Worm (Caenorhabditis elegans) whole organism, L3 larva: ENCODE data around the gene K10H10.5.

Experiments used
- R02D3.7 ChIP-seq: fragments of 150-350 bp; optimal IDR thresholded peaks from 2 replicates; lab custom pipeline; 2014; ENCODE audit warnings: missing biosample characterization, missing genetic modification characterization
- aly-2 ChIP-seq: fragments of 150-350 bp; optimal IDR thresholded peaks from 2 replicates; lab custom pipeline; 2014; ENCODE audit warnings: missing biosample characterization, missing genetic modification characterization
- ama-1 ChIP-seq: fragments of 150-350 bp; optimal IDR thresholded peaks from 2 replicates; lab custom pipeline; 2018
- ceh-16 ChIP-seq: sonication (generic microtip); optimal IDR thresholded peaks from 2 replicates; lab custom pipeline; 2017; ENCODE audit warnings: missing biosample characterization, missing genetic modification characterization
- ceh-28 ChIP-seq: fragments of 150-350 bp; optimal IDR thresholded peaks from 2 replicates; lab custom pipeline; 2014; ENCODE audit warnings: missing biosample characterization, missing genetic modification reagents, missing genetic modification characterization
- ceh-82 ChIP-seq: fragments of 150-350 bp; optimal IDR thresholded peaks from 2 replicates; lab custom pipeline; 2014; ENCODE audit warnings: missing biosample characterization, missing genetic modification characterization
- ceh-9 ChIP-seq: sonication (generic microtip); optimal IDR thresholded peaks from 2 replicates; lab custom pipeline; 2018; ENCODE audit warnings: missing biosample characterization, missing genetic modification characterization
- daf-12 ChIP-seq: fragments of 150-350 bp; optimal IDR thresholded peaks from 2 replicates; lab custom pipeline; 2014; ENCODE audit warnings: missing biosample characterization, missing genetic modification reagents, missing genetic modification characterization
- egl-27 ChIP-seq: sonication (generic microtip); optimal IDR thresholded peaks from 4 replicates; lab custom pipeline; 2017; ENCODE audit warnings: missing biosample characterization, missing genetic modification reagents, missing genetic modification characterization
- elt-1 ChIP-seq: fragments of 150-350 bp; optimal IDR thresholded peaks from 2 replicates; lab custom pipeline; 2014; ENCODE audit warnings: missing biosample characterization, missing genetic modification characterization
- elt-2 ChIP-seq: sonication (generic microtip); optimal IDR thresholded peaks from 2 replicates; lab custom pipeline; 2016; ENCODE audit warnings: missing genetic modification reagents, mild to moderate bottlenecking, missing genetic modification characterization, missing compliant biosample characterization
- elt-3 ChIP-seq, 3 experiments: fragments of 150-350 bp in 1 of 3; sonication (generic microtip) in 2 of 3; optimal IDR thresholded peaks; 2 replicates in 2 of 3; 4 replicates in 1 of 3; lab custom pipeline; 2014 to 2017; ENCODE audit warnings: missing biosample characterization in 3 of 3, missing genetic modification characterization in 3 of 3
- eor-1 ChIP-seq, 2 experiments: fragments of 150-350 bp; optimal IDR thresholded peaks; 2 replicates each; lab custom pipeline; 2014 to 2018; ENCODE audit warnings: missing biosample characterization in 2 of 2, missing genetic modification characterization in 2 of 2
- fkh-10 ChIP-seq: sonication (generic microtip); optimal IDR thresholded peaks from 2 replicates; lab custom pipeline; 2017; ENCODE audit warnings: missing biosample characterization, missing genetic modification reagents, missing genetic modification characterization
- fkh-2 ChIP-seq: fragments of 150-350 bp; optimal IDR thresholded peaks from 2 replicates; lab custom pipeline; 2014; ENCODE audit warnings: missing biosample characterization, missing genetic modification reagents, missing genetic modification characterization
- hmg-11 ChIP-seq: sonication (generic microtip); optimal IDR thresholded peaks from 2 replicates; lab custom pipeline; 2016; ENCODE audit warnings: missing genetic modification characterization, missing compliant biosample characterization
- jun-1 ChIP-seq: fragments of 150-350 bp; optimal IDR thresholded peaks from 2 replicates; lab custom pipeline; 2014; ENCODE audit warnings: missing biosample characterization, missing genetic modification reagents, missing genetic modification characterization
- lin-15B ChIP-seq: fragments of 150-350 bp; optimal IDR thresholded peaks from 2 replicates; lab custom pipeline; 2014; ENCODE audit warnings: missing biosample characterization, missing genetic modification characterization
- lin-39 ChIP-seq: fragments of 150-350 bp; optimal IDR thresholded peaks from 2 replicates; lab custom pipeline; 2018; ENCODE audit warnings: missing biosample characterization, missing genetic modification reagents, missing genetic modification characterization
- lsy-12 ChIP-seq: sonication (generic microtip); optimal IDR thresholded peaks from 2 replicates; lab custom pipeline; 2016; ENCODE audit warnings: mild to moderate bottlenecking, missing genetic modification characterization, missing compliant biosample characterization
- mdl-1 ChIP-seq: fragments of 150-350 bp; optimal IDR thresholded peaks from 2 replicates; lab custom pipeline; 2014; ENCODE audit warnings: missing biosample characterization, missing genetic modification characterization
- mml-1 ChIP-seq: fragments of 150-350 bp; sonication (generic microtip); optimal IDR thresholded peaks from 3 replicates; lab custom pipeline; 2014; ENCODE audit warnings: missing biosample characterization, missing genetic modification characterization
- nfya-1 ChIP-seq: sonication (generic microtip); optimal IDR thresholded peaks from 2 replicates; lab custom pipeline; 2017; ENCODE audit warnings: missing genetic modification characterization, mild to moderate bottlenecking, missing compliant biosample characterization, antibody characterized with exemption, moderate library complexity; ENCODE audit not compliant: insufficient read depth
- nhr-12 ChIP-seq: fragments of 150-350 bp; optimal IDR thresholded peaks from 2 replicates; lab custom pipeline; 2014; ENCODE audit warnings: missing biosample characterization, missing genetic modification characterization
- nhr-23 ChIP-seq: fragments of 150-350 bp; optimal IDR thresholded peaks from 2 replicates; lab custom pipeline; 2014; ENCODE audit warnings: missing biosample characterization, missing genetic modification reagents, missing genetic modification characterization
- nhr-25 ChIP-seq: sonication (generic microtip); optimal IDR thresholded peaks from 2 replicates; lab custom pipeline; 2017; ENCODE audit warnings: missing biosample characterization, missing genetic modification characterization
- nhr-28 ChIP-seq: fragments of 150-350 bp; optimal IDR thresholded peaks from 2 replicates; lab custom pipeline; 2014; ENCODE audit warnings: missing biosample characterization, missing genetic modification characterization
- nhr-43 ChIP-seq: sonication (generic microtip); optimal IDR thresholded peaks from 2 replicates; lab custom pipeline; 2016; ENCODE audit warnings: mild to moderate bottlenecking, missing genetic modification characterization, missing compliant biosample characterization; ENCODE audit not compliant: poor library complexity, severe bottlenecking
- nhr-67 ChIP-seq: fragments of 150-350 bp; optimal IDR thresholded peaks from 2 replicates; lab custom pipeline; 2014; ENCODE audit warnings: missing biosample characterization, missing genetic modification characterization
- nhr-76 ChIP-seq: fragments of 150-350 bp; sonication (generic microtip); optimal IDR thresholded peaks from 5 replicates; lab custom pipeline; 2014; ENCODE audit warnings: missing biosample characterization, missing genetic modification characterization
- nhr-77 ChIP-seq: fragments of 150-350 bp; optimal IDR thresholded peaks from 2 replicates; lab custom pipeline; 2014; ENCODE audit warnings: missing biosample characterization, missing genetic modification characterization
- pqm-1 ChIP-seq: fragments of 150-350 bp; optimal IDR thresholded peaks from 2 replicates; lab custom pipeline; 2017; ENCODE audit warnings: missing biosample characterization, missing genetic modification characterization, inconsistent platforms
- sea-2 ChIP-seq: fragments of 150-350 bp; sonication (generic microtip); optimal IDR thresholded peaks from 4 replicates; lab custom pipeline; 2014; ENCODE audit warnings: missing biosample characterization, missing genetic modification reagents, missing genetic modification characterization
- skn-1 ChIP-seq: fragments of 150-350 bp; optimal IDR thresholded peaks from 2 replicates; lab custom pipeline; 2014; ENCODE audit warnings: missing biosample characterization, missing genetic modification characterization
- snpc-4 ChIP-seq: fragments of 150-350 bp; optimal IDR thresholded peaks from 2 replicates; lab custom pipeline; 2014; ENCODE audit warnings: missing biosample characterization, missing genetic modification characterization
- unc-39 ChIP-seq: sonication (generic microtip); optimal IDR thresholded peaks from 4 replicates; lab custom pipeline; 2017; ENCODE audit warnings: missing biosample characterization, missing genetic modification characterization
- unc-62 ChIP-seq: fragments of 150-350 bp; sonication (generic microtip); optimal IDR thresholded peaks from 4 replicates; lab custom pipeline; 2014; ENCODE audit warnings: missing biosample characterization, missing genetic modification reagents, missing genetic modification characterization
- zag-1 ChIP-seq: fragments of 150-350 bp; optimal IDR thresholded peaks from 2 replicates; lab custom pipeline; 2014; ENCODE audit warnings: missing biosample characterization, missing genetic modification characterization
- ztf-11 ChIP-seq: fragments of 150-350 bp; optimal IDR thresholded peaks from 2 replicates; lab custom pipeline; 2014; ENCODE audit warnings: missing biosample characterization, missing genetic modification characterization
- ztf-4 ChIP-seq: fragments of 150-350 bp; optimal IDR thresholded peaks from 2 replicates; lab custom pipeline; 2014; ENCODE audit warnings: missing biosample characterization, missing genetic modification characterization

K10H10.5 gene

DNA sequence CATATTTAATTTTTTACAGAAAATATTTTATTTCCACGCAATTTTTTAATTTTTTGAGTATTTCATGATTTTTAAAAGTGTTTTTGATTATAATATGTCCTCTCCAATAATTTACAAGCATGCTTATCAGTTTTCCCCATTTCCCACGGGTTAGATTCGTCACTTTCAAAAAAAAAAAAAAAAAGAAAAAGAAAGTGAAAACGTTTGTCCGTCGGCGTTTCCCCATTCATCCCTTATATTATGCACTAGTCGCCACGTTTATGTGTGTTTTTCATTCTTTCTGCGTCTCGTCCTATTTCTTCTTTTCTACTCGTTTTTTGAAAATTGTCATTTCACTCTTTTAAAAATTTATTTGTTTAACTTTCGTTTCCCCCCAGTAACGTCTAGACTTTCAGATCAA, 12.1 kb upstream of the K10H10.5 start, which contains the start of gene vnut-1 (continued):
- peak; percentile 38 for TF ChIP-seq hmg-11
- TF ChIP-seq ama-1 (lab: Kevin White, UChicago): no peak
- TF ChIP-seq, all 47 proteins: peak for 10

DNA sequence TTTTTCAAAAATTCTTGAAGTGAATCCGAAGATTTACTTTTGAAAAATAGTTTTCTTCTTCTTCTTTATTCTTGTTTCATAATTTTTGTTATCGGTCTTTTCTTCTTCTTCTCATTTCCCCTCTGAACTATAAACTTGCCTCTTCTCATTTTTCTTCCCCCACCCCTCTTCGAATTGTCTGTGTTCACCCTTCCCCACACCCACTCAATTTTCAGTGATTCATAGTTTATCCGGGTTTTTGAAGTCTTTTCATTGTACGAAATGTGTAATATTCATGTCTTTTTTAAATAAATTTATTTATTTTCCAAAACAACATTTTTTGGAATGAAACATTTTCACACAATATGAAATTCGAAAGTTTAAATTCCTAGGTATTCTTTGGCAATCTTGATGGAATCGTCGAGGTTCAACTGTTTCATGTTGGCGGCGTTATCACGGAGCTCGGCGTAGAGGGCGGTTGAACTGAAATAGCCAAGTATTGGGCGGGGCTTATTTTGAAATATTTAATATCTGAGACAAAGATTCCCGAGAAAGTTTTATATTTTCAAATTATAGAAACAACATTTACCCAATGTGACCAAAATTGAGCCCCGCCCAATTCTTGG, 8.9 kb upstream of the K10H10.5 start:
- TF ChIP-seq ama-1 (lab: Kevin White, UChicago): peak; percentile 85
- TF ChIP-seq lin-15B (tag; lab: Kevin White, UChicago): no peak

DNA sequence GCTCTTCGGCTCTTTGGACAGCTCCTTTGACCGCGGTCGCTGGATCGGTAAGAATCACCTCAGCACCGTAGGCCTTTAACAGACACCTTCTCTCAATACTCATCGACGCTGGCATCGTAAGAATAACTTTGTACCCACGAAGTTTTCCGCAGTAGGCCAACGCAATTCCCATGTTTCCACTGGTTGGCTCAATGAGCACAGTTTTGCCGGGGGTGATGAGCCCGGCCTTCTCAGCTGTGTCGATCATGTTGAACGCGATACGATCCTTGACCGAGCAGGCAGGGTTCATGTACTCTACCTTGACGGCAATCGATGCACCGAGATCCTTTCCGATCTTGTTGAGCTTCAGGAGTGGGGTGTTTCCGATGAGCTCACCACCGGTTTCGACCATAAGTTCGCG, 7.5 kb upstream of the K10H10.5 start:
- TF ChIP-seq ama-1 (lab: Kevin White, UChicago) (peak; percentile 53), nhr-76 (no peak), daf-12 (tag; lab: Kevin White, UChicago) (no peak)

DNA sequence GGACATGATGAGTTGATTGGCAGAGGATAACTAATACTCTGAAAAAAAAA, 7.3 kb upstream of the K10H10.5 start, which contains the start of gene cysl-2:
Gene cysl-2 (minus strand): TSS at position 38 of the 50 bp plus-strand sequence.
- TF ChIP-seq ama-1 (lab: Kevin White, UChicago): no peak
- TF ChIP-seq fkh-10: no peak
- no peak for TF ChIP-seq nhr-76
- TF ChIP-seq nhr-77 (tag; lab: Kevin White, UChicago): no peak
- TF ChIP-seq elt-2 (tag; lab: Kevin White, UChicago): no peak
- TF ChIP-seq sea-2 (GFP tag; lab: Kevin White, UChicago): no peak
- no peak for TF ChIP-seq aly-2 (tag; lab: Kevin White, UChicago)
- TF ChIP-seq jun-1: no peak
- no peak for TF ChIP-seq unc-39 (tag; lab: Kevin White, UChicago)

DNA sequence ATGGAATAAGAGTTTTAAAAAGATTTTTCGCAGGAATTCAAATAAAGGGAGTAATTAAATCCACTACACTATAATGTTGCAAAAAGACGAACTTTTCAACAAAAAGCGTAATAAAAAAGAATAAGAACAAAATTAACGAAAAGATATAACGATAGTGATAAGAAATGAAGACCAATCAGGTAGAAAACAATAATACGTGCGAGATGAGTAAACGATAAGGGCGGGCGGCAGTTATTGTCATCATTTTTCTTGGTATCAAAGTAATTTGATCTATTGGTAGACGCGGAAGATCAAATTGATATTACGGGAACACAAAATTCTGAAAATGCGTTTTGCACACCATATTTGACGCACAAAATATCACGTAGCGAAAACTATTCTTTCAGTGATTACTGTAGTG, 7.1 kb upstream of the K10H10.5 start:
- peak; percentile 53 for TF ChIP-seq skn-1 (tag; lab: Kevin White, UChicago)
- no peak for TF ChIP-seq ama-1 (lab: Kevin White, UChicago)
- TF ChIP-seq ztf-11 (tag; lab: Kevin White, UChicago): no peak
- peak; percentile 59 for TF ChIP-seq pqm-1 (tag; lab: Kevin White, UChicago)
- TF ChIP-seq lsy-12: no peak
- TF ChIP-seq elt-2 (tag; lab: Kevin White, UChicago): peak; percentile 65
- TF ChIP-seq nhr-28 (tag; lab: Kevin White, UChicago): no peak
- TF ChIP-seq fkh-2 (tag; lab: Kevin White, UChicago): no peak
- TF ChIP-seq hmg-11: no peak
- peak in 1 of 3 experiments; percentile 17 for TF ChIP-seq elt-3 (tag; optimal IDR thresholded peaks at IDR 0.05; lab: Kevin White, UChicago)
- no peak for TF ChIP-seq mml-1 (tag; lab: Kevin White, UChicago)
- no peak for TF ChIP-seq eor-1 (tag; optimal IDR thresholded peaks at IDR 0.05; lab: Kevin White, UChicago)

DNA sequence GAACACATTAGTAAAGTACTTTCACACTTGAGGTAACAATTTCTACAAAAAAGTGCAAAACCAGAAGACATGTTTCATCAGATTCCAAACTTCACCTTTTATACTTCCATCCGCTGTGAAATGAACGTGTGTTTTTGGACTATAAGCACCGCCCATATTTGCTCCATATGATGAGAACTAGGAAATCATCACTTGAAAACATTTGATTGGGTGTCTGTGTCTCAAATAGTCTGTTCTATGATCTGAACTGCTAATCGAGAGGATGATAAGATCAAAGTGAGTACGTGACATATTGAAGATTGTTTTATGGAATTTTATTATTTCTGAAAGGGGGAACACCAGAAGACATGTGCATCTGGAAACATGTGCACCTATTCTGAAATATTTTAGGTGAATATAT, 6.2 kb upstream of the K10H10.5 start:
- TF ChIP-seq nhr-43 (peak; percentile 77), elt-2 (tag; lab: Kevin White, UChicago) (peak; percentile 31), aly-2 (tag; lab: Kevin White, UChicago) (no peak), pqm-1 (tag; lab: Kevin White, UChicago) (peak; percentile 79)

DNA sequence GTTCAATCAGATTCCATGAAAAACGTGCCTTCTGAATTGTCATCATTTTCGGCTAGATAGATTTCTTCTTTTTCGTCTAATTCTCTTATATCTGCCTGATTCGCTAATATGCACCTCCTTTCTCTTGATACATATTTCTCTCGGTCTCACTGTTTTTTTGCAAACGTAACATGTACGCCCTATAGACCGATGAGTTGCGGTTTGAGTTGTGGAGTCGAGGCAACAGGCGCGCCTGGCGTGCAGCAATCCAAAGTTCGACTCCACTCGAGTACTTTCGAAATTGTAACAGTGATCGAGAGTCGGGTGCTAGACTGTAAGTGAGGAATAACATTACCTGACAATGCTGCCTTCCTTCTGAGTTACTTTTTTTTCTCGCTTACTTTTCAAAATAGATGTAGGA, 4.7 kb upstream of the K10H10.5 start:
- TF ChIP-seq ceh-16 (tag; lab: Kevin White, UChicago) (no peak), unc-39 (tag; lab: Kevin White, UChicago) (no peak), nhr-67 (tag; lab: Kevin White, UChicago) (no peak), elt-3 (tag; optimal IDR thresholded peaks at IDR 0.05; lab: Kevin White, UChicago) (peak in 1 of 3 experiments; percentile 55), ceh-82 (tag; lab: Kevin White, UChicago) (no peak), ceh-28 (tag; lab: Kevin White, UChicago) (peak; percentile 9), eor-1 (tag; optimal IDR thresholded peaks at IDR 0.05; lab: Kevin White, UChicago) (no peak), nhr-12 (tag; lab: Kevin White, UChicago) (no peak), ztf-11 (tag; lab: Kevin White, UChicago) (peak; percentile 34), nhr-77 (tag; lab: Kevin White, UChicago) (peak; percentile 84), pqm-1 (tag; lab: Kevin White, UChicago) (peak; percentile 46), lin-39 (tag; lab: Kevin White, UChicago) (peak; percentile 88), nhr-23 (peak; percentile 64), ztf-4 (tag; lab: Kevin White, UChicago) (no peak), elt-1 (tag; lab: Kevin White, UChicago) (peak; percentile 17), nhr-25 (peak; percentile 88), ceh-9 (no peak), zag-1 (tag; lab: Kevin White, UChicago) (no peak), elt-2 (tag; lab: Kevin White, UChicago) (peak; percentile 64), nhr-43 (peak; percentile 90), unc-62 (GFP tag; lab: Kevin White, UChicago) (peak; percentile 44), mml-1 (tag; lab: Kevin White, UChicago) (no peak), snpc-4 (tag; lab: Kevin White, UChicago) (peak; percentile 84), sea-2 (GFP tag; lab: Kevin White, UChicago) (no peak), nfya-1 (peak; percentile 72), R02D3.7 (tag; lab: Kevin White, UChicago) (peak; percentile 44), mdl-1 (tag; lab: Kevin White, UChicago) (no peak), egl-27 (tag; lab: Kevin White, UChicago) (peak; percentile 77)
